Worm (Caenorhabditis elegans) whole organism, L4/young adult: ENCODE results near the gene pals-31.

Experiments
- W03F9.2 ChIP-seq: fragments of 150-350 bp; optimal IDR thresholded peaks from 2 replicates; lab custom pipeline; 2014; ENCODE audit warnings: missing biosample characterization, missing genetic modification characterization
- dao-5 ChIP-seq: sonication (generic microtip); optimal IDR thresholded peaks from 2 replicates; lab custom pipeline; 2016; ENCODE audit warnings: missing genotype, missing genetic modification characterization, moderate library complexity, missing compliant biosample characterization
- him-1 ChIP-seq: sonication (generic microtip); optimal IDR thresholded peaks from 2 replicates; lab custom pipeline; 2016; ENCODE audit warnings: missing genotype, missing genetic modification reagents, missing genetic modification characterization, missing compliant biosample characterization

The pals-31 gene

ce11 chrV:654402-654801, 18.0 kb downstream of the pals-31 start, which contains the start of gene srj-6:
TSS of gene srj-6 (minus strand) at chrV:654502.
- TF ChIP-seq W03F9.2 (no peak), him-1 (no peak), dao-5 (tag; lab: Kevin White, UChicago) (no peak)

ce11 chrV:655823-656222, 19.4 kb downstream of the pals-31 start, which contains the start of gene srh-245:
TSS of gene srh-245 (minus strand) at chrV:655923.
- no peak for TF ChIP-seq him-1
- TF ChIP-seq dao-5 (tag; lab: Kevin White, UChicago) = no peak
- TF ChIP-seq W03F9.2 = no peak

ce11 chrV:657678-658077, 21.3 kb downstream of the pals-31 start, which contains the start of gene srh-246:
TSS of gene srh-246 (minus strand) at chrV:657778.
- no peak for TF ChIP-seq dao-5 (tag; lab: Kevin White, UChicago)
- no peak for TF ChIP-seq him-1
- TF ChIP-seq W03F9.2 = no peak

ce11 chrV:660210-660609, 23.8 kb downstream of the pals-31 start, which contains the start of gene F31F4.17:
TSS of gene F31F4.17 (minus strand) at chrV:660310.
- no peak for TF ChIP-seq W03F9.2
- no peak for TF ChIP-seq him-1
- TF ChIP-seq dao-5 (tag; lab: Kevin White, UChicago) = no peak

ce11 chrV:664337-664847, 28.0 kb downstream of the pals-31 start, which contains the start of the genes F31F4.11 and srh-266:
TSS of gene F31F4.11 (minus strand) at chrV:664437.
TSS of gene srh-266 (plus strand) at chrV:664797.
- TF ChIP-seq dao-5 (tag; lab: Kevin White, UChicago) (no peak), W03F9.2 (no peak), him-1 (no peak)

ce11 chrV:667459-667858, 31.1 kb downstream of the pals-31 start, which contains the start of gene nhr-180:
TSS of gene nhr-180 (minus strand) at chrV:667510.
- TF ChIP-seq dao-5 (tag; lab: Kevin White, UChicago) = no peak
- TF ChIP-seq W03F9.2 = no peak
- no peak for TF ChIP-seq him-1

ce11 chrV:671342-671741, 35.0 kb downstream of the pals-31 start, which contains the start of gene sru-24:
TSS of gene sru-24 (minus strand) at chrV:671442.
- no peak for TF ChIP-seq him-1
- no peak for TF ChIP-seq W03F9.2
- no peak for TF ChIP-seq dao-5 (tag; lab: Kevin White, UChicago)

- no peak for TF ChIP-seq dao-5 (tag; lab: Kevin White, UChicago)
- TF ChIP-seq W03F9.2 = no peak
These were observed 37.8 kb downstream of the pals-31 start, which contains the start of gene sru-25 for ce11 chrV:674213-674612. TSS of gene sru-25 (minus strand) at chrV:674313.

- TF ChIP-seq dao-5 (tag; lab: Kevin White, UChicago) = no peak
These were observed 39.7 kb downstream of the pals-31 start for ce11 chrV:676090-676489.

ce11 chrV:676550-677084, 40.2 kb downstream of the pals-31 start, which contains the start of the genes fbxa-72 and srx-21:
TSS of gene fbxa-72 (minus strand) at chrV:676753.
TSS of gene srx-21 (plus strand) at chrV:677034.
- TF ChIP-seq him-1 (no peak), W03F9.2 (peak; percentile 4)

- no peak for TF ChIP-seq him-1
- no peak for TF ChIP-seq W03F9.2
- TF ChIP-seq dao-5 (tag; lab: Kevin White, UChicago) = no peak
These were observed 43.3 kb downstream of the pals-31 start, which contains the start of gene srx-22 for ce11 chrV:679663-680062. TSS of gene srx-22 (plus strand) at chrV:679963.

ce11 chrV:682031-682430, 45.6 kb downstream of the pals-31 start, which contains the start of gene srx-23:
TSS of gene srx-23 (plus strand) at chrV:682331.
- TF ChIP-seq dao-5 (tag; lab: Kevin White, UChicago) = no peak
- TF ChIP-seq W03F9.2 = no peak
- TF ChIP-seq him-1 = no peak

- TF ChIP-seq dao-5 (tag; lab: Kevin White, UChicago) = no peak
- no peak for TF ChIP-seq W03F9.2
- TF ChIP-seq him-1 = no peak
These were observed 47.5 kb downstream of the pals-31 start, which contains the start of gene F31F4.1 for ce11 chrV:683858-684257. TSS of gene F31F4.1 (plus strand) at chrV:684060.
